Fruit fly (Drosophila melanogaster): ENCODE measurements around the gene CG13051.

CG13051 gene

dm6 chr3L:16228659-16229205 lies 36.2 kb downstream of the CG13051 start, which contains the start of gene Tmx3 (continued):
- no peak for TF ChIP-seq yki (optimal IDR thresholded peaks at IDR 0.05)
- 0 out of 2 replicates have a peak, but pooled peaks have one; percentile 50 for TF ChIP-seq sim (GFP tag; IDR thresholded peaks at IDR 0.05)
- TF ChIP-seq gsb (GFP tag; IDR thresholded peaks at IDR 0.05) = no peak
- peak; percentile 69 for TF ChIP-seq CG15514 (GFP tag; optimal IDR thresholded peaks at IDR 0.05)
- TF ChIP-seq CG3847 (GFP tag; IDR thresholded peaks at IDR 0.05) = peak; percentile 94
- TF ChIP-seq cato (GFP tag; optimal IDR thresholded peaks at IDR 0.05; ENCODE audit: borderline replicate concordance) = peak; percentile 73
- TF ChIP-seq chm (GFP tag; IDR thresholded peaks at IDR 0.05) = no peak
- TF ChIP-seq pfk (GFP tag; optimal IDR thresholded peaks at IDR 0.05) = no peak
- no peak for TF ChIP-seq NK7.1 (GFP tag; optimal IDR thresholded peaks at IDR 0.05)
- peak; percentile 86 for TF ChIP-seq ase (GFP tag; IDR thresholded peaks at IDR 0.05)
- peak; percentile 82 for TF ChIP-seq CG31224 (GFP tag; IDR thresholded peaks at IDR 0.05)
- TF ChIP-seq eve (GFP tag; optimal IDR thresholded peaks at IDR 0.05) = no peak
- peak; percentile 94 for TF ChIP-seq CG14441 (GFP tag; IDR thresholded peaks at IDR 0.05)
- TF ChIP-seq Ssrp (tag; optimal IDR thresholded peaks at IDR 0.05) = peak; percentile 92
- peak; percentile 51 for TF ChIP-seq nom (GFP tag; optimal IDR thresholded peaks at IDR 0.05)
- TF ChIP-seq CG15696 (tag; optimal IDR thresholded peaks at IDR 0.05) = peak; percentile 89
- peak; percentile 68 for TF ChIP-seq Ada2b (GFP tag; IDR thresholded peaks at IDR 0.05)
- TF ChIP-seq CG18599 (GFP tag; optimal IDR thresholded peaks at IDR 0.05) = no peak
- TF ChIP-seq CG7839 (tag; optimal IDR thresholded peaks at IDR 0.05) = peak; percentile 92
- peak; percentile 92 for TF ChIP-seq rib (GFP tag; IDR thresholded peaks at IDR 0.05)
- peak; percentile 46 for TF ChIP-seq CG6813 (GFP tag; optimal IDR thresholded peaks at IDR 0.05)
- no peak for TF ChIP-seq CG11723 (GFP tag; optimal IDR thresholded peaks at IDR 0.05)
- TF ChIP-seq CG11093 (GFP tag; IDR thresholded peaks at IDR 0.05) = peak; percentile 85
- TF ChIP-seq CG13775 (GFP tag; optimal IDR thresholded peaks at IDR 0.05) = peak; percentile 87
- peak; percentile 28 for TF ChIP-seq BEAF-32 (GFP tag; optimal IDR thresholded peaks at IDR 0.05)
- peak; percentile 76 for TF ChIP-seq Oaz (GFP tag; IDR thresholded peaks at IDR 0.05)
- peak; percentile 71 for TF ChIP-seq pho (GFP tag; optimal IDR thresholded peaks at IDR 0.05)
- no peak for TF ChIP-seq CG16813 (GFP tag; IDR thresholded peaks at IDR 0.05; ENCODE audit: partially characterized antibody)
- TF ChIP-seq D19B (GFP tag; optimal IDR thresholded peaks at IDR 0.05) = peak; percentile 67
- TF ChIP-seq Xrp1 (GFP tag; IDR thresholded peaks at IDR 0.05) = peak; percentile 90
- peak; percentile 24 for TF ChIP-seq CG16863 (GFP tag; optimal IDR thresholded peaks at IDR 0.05)
- peak; percentile 59 for TF ChIP-seq HLH54F (GFP tag; optimal IDR thresholded peaks at IDR 0.05)
- TF ChIP-seq pnt (GFP tag; optimal IDR thresholded peaks at IDR 0.05) = peak; percentile 55
- peak; percentile 88 for TF ChIP-seq CG11695 (GFP tag; IDR thresholded peaks at IDR 0.05)
- no peak for TF ChIP-seq amos (GFP tag; IDR thresholded peaks at IDR 0.05; ENCODE audit: partially characterized antibody)
- no peak for TF ChIP-seq CG10543 (GFP tag; optimal IDR thresholded peaks at IDR 0.05)
- peak; percentile 28 for TF ChIP-seq CG6254 (GFP tag; optimal IDR thresholded peaks at IDR 0.05)
- TF ChIP-seq CG8944 (GFP tag; optimal IDR thresholded peaks at IDR 0.05) = peak; percentile 62
- TF ChIP-seq CG10959 (GFP tag; IDR thresholded peaks at IDR 0.05) = peak; percentile 99
- peak; percentile 34 for TF ChIP-seq CG13296 (GFP tag; optimal IDR thresholded peaks at IDR 0.05)
- peak; percentile 90 for TF ChIP-seq ap (GFP tag; IDR thresholded peaks at IDR 0.05)
- peak; percentile 94 for TF ChIP-seq NFAT (GFP tag; IDR thresholded peaks at IDR 0.05)
- peak; percentile 20 for TF ChIP-seq Camta (GFP tag; optimal IDR thresholded peaks at IDR 0.05)
- peak; percentile 66 for TF ChIP-seq bab2 (GFP tag; optimal IDR thresholded peaks at IDR 0.05)
- no peak for TF ChIP-seq Dfd (GFP tag; optimal IDR thresholded peaks at IDR 0.05)
- TF ChIP-seq ind (GFP tag; optimal IDR thresholded peaks at IDR 0.05) = peak; percentile 82
- TF ChIP-seq sr (GFP tag; IDR thresholded peaks at IDR 0.05) = peak; percentile 32; the same call in 1 of the 3 replicates
- TF ChIP-seq sug (tag; optimal IDR thresholded peaks at IDR 0.05) = peak; percentile 31
- no peak for TF ChIP-seq zen2 (GFP tag; IDR thresholded peaks at IDR 0.05; ENCODE audit: partially characterized antibody)
- TF ChIP-seq CG1603 (tag; optimal IDR thresholded peaks at IDR 0.05) = peak; percentile 38
- TF ChIP-seq Ravus (GFP tag; IDR thresholded peaks at IDR 0.05) = peak; percentile 70

Data from whole organism, embryonic.